Fruit fly (Drosophila melanogaster): ENCODE measurements around the gene IP3K2.

IP3K2 gene

DNA sequence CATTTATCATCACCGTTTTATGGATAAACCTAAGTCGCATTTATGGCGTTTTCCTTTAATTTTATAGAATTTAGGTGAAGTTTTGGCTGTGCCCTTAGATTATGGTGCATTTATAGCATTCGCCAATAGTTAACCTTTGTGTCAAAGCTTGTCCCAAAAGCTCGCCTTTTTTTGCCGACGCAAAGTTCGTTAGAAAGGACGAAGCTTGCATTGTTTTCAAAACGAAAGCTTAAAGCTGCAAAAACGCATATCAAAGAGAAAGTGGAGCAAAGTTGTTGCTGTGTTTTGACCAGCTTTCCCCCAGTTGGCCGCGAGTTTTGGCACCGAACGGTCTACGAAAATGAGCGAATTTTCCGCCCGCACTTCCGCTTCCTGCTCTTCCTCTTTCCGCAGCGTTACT, 55.5 kb downstream of the IP3K2 start, which contains the start of gene Syt12:
Gene Syt12 (plus strand): TSS at position 301 of the 400 bp plus-strand sequence.
- TF ChIP-seq nom (GFP tag; optimal IDR thresholded peaks at IDR 0.05) (no peak), Sry-δ (GFP tag; optimal IDR thresholded peaks at IDR 0.05) (no peak), disco-r (GFP tag; optimal IDR thresholded peaks at IDR 0.05) (no peak), toy (GFP tag; IDR thresholded peaks at IDR 0.05) (no peak), tap (tag; optimal IDR thresholded peaks at IDR 0.05) (no peak), CG10321 (GFP tag; IDR thresholded peaks at IDR 0.05) (no peak), CTCF (GFP tag; optimal IDR thresholded peaks at IDR 0.05) (peak; percentile 21), CG17385 (GFP tag; optimal IDR thresholded peaks at IDR 0.05) (peak; percentile 2), gfzf (GFP tag; optimal IDR thresholded peaks at IDR 0.05) (no peak), Camta (GFP tag; optimal IDR thresholded peaks at IDR 0.05) (no peak), Lpt (GFP tag; optimal IDR thresholded peaks at IDR 0.05) (no peak), CG6813 (GFP tag; optimal IDR thresholded peaks at IDR 0.05) (no peak), CG8359 (GFP tag; optimal IDR thresholded peaks at IDR 0.05; ENCODE audit: borderline replicate concordance) (no peak), Med (GFP tag) (no peak), MESR4 (GFP tag; optimal IDR thresholded peaks at IDR 0.05) (no peak), Dp (GFP tag; optimal IDR thresholded peaks at IDR 0.05) (no peak), CG18599 (GFP tag; optimal IDR thresholded peaks at IDR 0.05) (peak; percentile 1), slp2 (GFP tag; optimal IDR thresholded peaks at IDR 0.05) (no peak), E2f1 (GFP tag; IDR thresholded peaks at IDR 0.05) (no peak), TFAM (GFP tag; optimal IDR thresholded peaks at IDR 0.05) (no peak), al (GFP tag; IDR thresholded peaks at IDR 0.05) (no peak), CG2129 (GFP tag; IDR thresholded peaks at IDR 0.05; ENCODE audit: partially characterized antibody) (no peak), ERR (GFP tag; optimal IDR thresholded peaks at IDR 0.05) (no peak), Ets97D (GFP tag; optimal IDR thresholded peaks at IDR 0.05) (peak; percentile 46), CG12391 (tag; optimal IDR thresholded peaks at IDR 0.05) (no peak), lab (GFP tag; optimal IDR thresholded peaks at IDR 0.05) (no peak), gro (GFP tag; optimal IDR thresholded peaks at IDR 0.05) (no peak), Blimp-1 (GFP tag; optimal IDR thresholded peaks at IDR 0.05) (no peak), CG11696 (GFP tag; IDR thresholded peaks at IDR 0.05) (no peak), CG12071 (GFP tag; optimal IDR thresholded peaks at IDR 0.05) (peak; percentile 4), CG12236 (GFP tag; optimal IDR thresholded peaks at IDR 0.05) (no peak), sens-2 (GFP tag; IDR thresholded peaks at IDR 0.05) (no peak), CG30403 (GFP tag; optimal IDR thresholded peaks at IDR 0.05) (no peak), CG34376 (GFP tag; optimal IDR thresholded peaks at IDR 0.05) (peak; percentile 16), Xbp1 (GFP tag; optimal IDR thresholded peaks at IDR 0.05) (no peak)

DNA sequence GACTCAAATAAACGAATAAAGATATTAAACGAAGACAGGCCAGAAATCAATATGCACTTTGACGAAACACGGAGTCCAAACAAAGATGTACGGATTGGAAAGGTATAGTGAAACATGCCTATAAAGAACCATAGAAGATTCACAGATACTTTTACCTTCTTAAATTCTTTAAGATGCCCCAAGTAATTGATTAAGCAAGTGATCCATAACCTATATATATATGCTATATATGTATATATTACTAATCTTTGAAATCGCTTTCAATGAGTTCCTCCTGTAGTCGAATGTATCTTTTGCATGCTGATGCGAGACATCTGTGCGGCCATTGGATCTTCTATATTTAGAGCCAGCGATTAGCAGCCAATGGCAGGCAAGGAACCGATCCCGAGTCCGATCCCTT, 64.7 kb downstream of the IP3K2 start, which contains the start of gene dmrt11E:
Gene dmrt11E (plus strand): TSS at position 43 of the 400 bp plus-strand sequence.
- TF ChIP-seq Myb (GFP tag; optimal IDR thresholded peaks at IDR 0.05) (no peak), sd (tag; optimal IDR thresholded peaks at IDR 0.05) (no peak), dmrt11E (tag; optimal IDR thresholded peaks at IDR 0.05) (peak; percentile 98), CG16863 (GFP tag; optimal IDR thresholded peaks at IDR 0.05) (no peak), sqz (GFP tag; optimal IDR thresholded peaks at IDR 0.05) (no peak), salm (tag; optimal IDR thresholded peaks at IDR 0.05) (no peak), HLHmδ (GFP tag; optimal IDR thresholded peaks at IDR 0.05) (no peak), dpn (GFP tag; optimal IDR thresholded peaks at IDR 0.05) (peak in 1 of 2 experiments; percentile 55), trh (GFP tag; optimal IDR thresholded peaks at IDR 0.05) (no peak), ac (GFP tag; optimal IDR thresholded peaks at IDR 0.05) (peak; percentile 54), CG8281 (tag; optimal IDR thresholded peaks at IDR 0.05) (no peak), yki (optimal IDR thresholded peaks at IDR 0.05) (no peak), ab (GFP tag; optimal IDR thresholded peaks at IDR 0.05) (no peak), CG4360 (GFP tag; IDR thresholded peaks at IDR 0.05) (no peak), CG12299 (tag; optimal IDR thresholded peaks at IDR 0.05) (peak; percentile 44), Antp (GFP tag; optimal IDR thresholded peaks at IDR 0.05) (no peak), Mes4 (GFP tag; optimal IDR thresholded peaks at IDR 0.05) (no peak), Ada2b (GFP tag; IDR thresholded peaks at IDR 0.05) (peak; percentile 58), Kr (GFP tag; optimal IDR thresholded peaks at IDR 0.05) (no peak), ems (GFP tag; optimal IDR thresholded peaks at IDR 0.05) (no peak)

All from whole organism, embryonic.